Worm (Caenorhabditis elegans) whole organism, L4 larva: ENCODE results near the gene unc-44.

Source experiments
- D1046.2 ChIP-seq: fragments of 200-800 bp; sonication (Bioruptor generic); IDR thresholded peaks from 2 replicates; pipeline ENCODE4 v1.3.6; 2022; ENCODE audit warnings: missing genetic modification characterization, missing compliant biosample characterization
- R02D3.7 ChIP-seq: fragments of 150-350 bp; sonication (generic microtip); optimal IDR thresholded peaks from 3 replicates; lab custom pipeline; 2014; ENCODE audit warnings: missing biosample characterization, missing genetic modification characterization
- T20F7.1 ChIP-seq: fragments of 200-800 bp; sonication (Bioruptor generic); optimal IDR thresholded peaks from 2 replicates; lab custom pipeline; 2018; ENCODE audit warnings: mild to moderate bottlenecking, missing genetic modification characterization, missing compliant biosample characterization
- T26A8.4 ChIP-seq: fragments of 200-800 bp; sonication (Bioruptor generic); IDR thresholded peaks from 2 replicates; pipeline ENCODE4 v1.3.6; 2022; ENCODE audit warnings: missing genetic modification characterization, missing compliant biosample characterization
- aha-1 ChIP-seq: fragments of 150-350 bp; peaks from one replicate; lab custom pipeline; 2014; ENCODE audit warnings: missing biosample characterization, missing genetic modification characterization
- ama-1 ChIP-seq: fragments of 150-350 bp; optimal IDR thresholded peaks from 2 replicates; lab custom pipeline; 2014; ENCODE audit warnings: inconsistent platforms, mixed read lengths
- ceh-28 ChIP-seq: fragments of 150-350 bp; optimal IDR thresholded peaks from 2 replicates; lab custom pipeline; 2014; ENCODE audit warnings: missing biosample characterization, missing genetic modification reagents, missing genetic modification characterization
- daf-12 ChIP-seq: fragments of 150-350 bp; optimal IDR thresholded peaks from 2 replicates; lab custom pipeline; 2014; ENCODE audit warnings: missing biosample characterization, missing genetic modification reagents, missing genetic modification characterization
- daf-16 ChIP-seq, 3 experiments: sonication (generic microtip); optimal IDR thresholded peaks; 2 replicates each; lab custom pipeline; 2016 to 2017; ENCODE audit warnings: missing genetic modification characterization in 3 of 3, missing genetic modification reagents in 3 of 3, mild to moderate bottlenecking in 2 of 3, missing compliant biosample characterization in 2 of 3, missing biosample characterization in 1 of 3, moderate library complexity in 1 of 3
- dmd-6 ChIP-seq: fragments of 200-800 bp; sonication (Bioruptor generic); IDR thresholded peaks from 2 replicates; pipeline ENCODE4 v1.3.6; 2022; ENCODE audit warnings: missing genetic modification reagents, missing genetic modification characterization, missing compliant biosample characterization
- dpl-1 ChIP-seq: fragments of 150-350 bp; optimal IDR thresholded peaks from 2 replicates; lab custom pipeline; 2014; ENCODE audit warnings: missing biosample characterization, missing genetic modification reagents, missing genetic modification characterization
- dve-1 ChIP-seq: sonication (generic microtip); optimal IDR thresholded peaks from 2 replicates; lab custom pipeline; 2017; ENCODE audit warnings: antibody characterized with exemption, mild to moderate bottlenecking, missing genetic modification characterization, missing compliant biosample characterization; ENCODE audit not compliant: insufficient read depth
- fkh-10 ChIP-seq: fragments of 150-350 bp; optimal IDR thresholded peaks from 2 replicates; lab custom pipeline; 2014; ENCODE audit warnings: missing biosample characterization, missing genetic modification reagents, missing genetic modification characterization
- fos-1 ChIP-seq: fragments of 150-350 bp; optimal IDR thresholded peaks from 2 replicates; lab custom pipeline; 2014; ENCODE audit warnings: missing biosample characterization, missing genetic modification characterization
- gei-8 ChIP-seq: fragments of 200-800 bp; sonication (Bioruptor generic); optimal IDR thresholded peaks from 2 replicates; lab custom pipeline; 2018; ENCODE audit warnings: mild to moderate bottlenecking, missing genetic modification characterization, missing compliant biosample characterization
- hif-1 ChIP-seq, 2 experiments: sonication (generic microtip); optimal IDR thresholded peaks; 2 replicates each; lab custom pipeline; 2016 to 2017; ENCODE audit warnings: missing compliant biosample characterization in 2 of 2, missing genetic modification characterization in 2 of 2, missing genetic modification reagents in 2 of 2, missing genotype in 2 of 2, mild to moderate bottlenecking in 1 of 2
- hlh-11 ChIP-seq: fragments of 200-800 bp; sonication (Bioruptor generic); optimal IDR thresholded peaks from 2 replicates; lab custom pipeline; 2018; ENCODE audit warnings: mild to moderate bottlenecking, missing genetic modification characterization, missing compliant biosample characterization
- hlh-30 ChIP-seq: sonication (generic microtip); optimal IDR thresholded peaks from 2 replicates; lab custom pipeline; 2017; ENCODE audit warnings: antibody characterized with exemption, mild to moderate bottlenecking, missing genetic modification characterization, missing compliant biosample characterization; ENCODE audit not compliant: insufficient read depth
- hmg-1.1 ChIP-seq: fragments of 200-800 bp; sonication (Bioruptor generic); IDR thresholded peaks from 2 replicates; pipeline ENCODE4 v1.3.6; 2022; ENCODE audit warnings: missing genetic modification reagents, missing genetic modification characterization, missing compliant biosample characterization
- jun-1 ChIP-seq: fragments of 150-350 bp; optimal IDR thresholded peaks from 2 replicates; lab custom pipeline; 2014; ENCODE audit warnings: missing biosample characterization, missing genetic modification reagents, missing genetic modification characterization
- lim-7 ChIP-seq: fragments of 200-800 bp; sonication (Bioruptor generic); IDR thresholded peaks from 2 replicates; pipeline ENCODE4 v1.3.6; 2022; ENCODE audit warnings: missing genetic modification characterization, missing compliant biosample characterization
- lsy-2 ChIP-seq, 2 experiments: fragments of 150-350 bp in 1 of 2; sonication (generic microtip) in 1 of 2; optimal IDR thresholded peaks; 2 replicates each; lab custom pipeline; 2014 to 2017; ENCODE audit warnings: missing biosample characterization in 2 of 2, missing genetic modification characterization in 2 of 2
- mep-1 ChIP-seq: fragments of 150-350 bp; sonication (generic microtip); optimal IDR thresholded peaks from 3 replicates; lab custom pipeline; 2014; ENCODE audit warnings: missing biosample characterization, missing genetic modification characterization
- mes-2 ChIP-seq: sonication (generic microtip); optimal IDR thresholded peaks from 2 replicates; lab custom pipeline; 2016; ENCODE audit warnings: missing genotype, mild to moderate bottlenecking, missing genetic modification characterization, missing compliant biosample characterization; ENCODE audit not compliant: poor library complexity, severe bottlenecking
- mxl-3 ChIP-seq: fragments of 200-800 bp; sonication (Bioruptor generic); optimal IDR thresholded peaks from 2 replicates; lab custom pipeline; 2018; ENCODE audit warnings: mild to moderate bottlenecking, missing genetic modification characterization, missing compliant biosample characterization
- nhr-111 ChIP-seq: fragments of 200-800 bp; sonication (Bioruptor generic); optimal IDR thresholded peaks from 2 replicates; lab custom pipeline; 2018; ENCODE audit warnings: mild to moderate bottlenecking, missing genetic modification characterization, missing compliant biosample characterization
- nhr-237 ChIP-seq: sonication (generic microtip); optimal IDR thresholded peaks from 2 replicates; lab custom pipeline; 2017; ENCODE audit warnings: missing biosample characterization, missing genetic modification characterization
- nhr-28 ChIP-seq: fragments of 150-350 bp; optimal IDR thresholded peaks from 2 replicates; lab custom pipeline; 2014; ENCODE audit warnings: missing biosample characterization, missing genetic modification characterization
- nhr-48 ChIP-seq: sonication (generic microtip); optimal IDR thresholded peaks from 2 replicates; lab custom pipeline; 2016; ENCODE audit warnings: mild to moderate bottlenecking, missing genetic modification characterization, missing compliant biosample characterization
- nhr-6 ChIP-seq: fragments of 150-350 bp; optimal IDR thresholded peaks from 2 replicates; lab custom pipeline; 2014; ENCODE audit warnings: missing biosample characterization, missing genetic modification characterization
- nhr-77 ChIP-seq: fragments of 150-350 bp; optimal IDR thresholded peaks from 2 replicates; lab custom pipeline; 2014; ENCODE audit warnings: missing biosample characterization, missing genetic modification characterization
- rbr-2 ChIP-seq: sonication (generic microtip); optimal IDR thresholded peaks from 2 replicates; lab custom pipeline; 2016; ENCODE audit warnings: missing genotype, missing genetic modification characterization, missing compliant biosample characterization
- sdz-12 ChIP-seq: fragments of 200-800 bp; sonication (Bioruptor generic); optimal IDR thresholded peaks from 2 replicates; lab custom pipeline; 2018; ENCODE audit warnings: mild to moderate bottlenecking, missing genetic modification characterization, missing compliant biosample characterization
- snpc-1.2 ChIP-seq: fragments of 200-800 bp; sonication (Bioruptor generic); IDR thresholded peaks from 2 replicates; pipeline ENCODE4 v1.3.6; 2022; ENCODE audit warnings: missing genetic modification reagents, missing genetic modification characterization, missing compliant biosample characterization
- tra-1 ChIP-seq: fragments of 200-800 bp; sonication (Bioruptor generic); IDR thresholded peaks from 2 replicates; pipeline ENCODE4 v1.3.6; 2022; ENCODE audit warnings: missing genetic modification reagents, missing genetic modification characterization, missing compliant biosample characterization
- unc-62 ChIP-seq, 3 experiments: fragments of 150-350 bp in 1 of 3; sonication (generic microtip); optimal IDR thresholded peaks in 2 of 3; peaks in 1 of 3; 1 replicate in 1 of 3; 2 replicates in 2 of 3; lab custom pipeline; 2014 to 2017; ENCODE audit warnings: missing biosample characterization in 3 of 3, missing genetic modification characterization in 3 of 3, missing genetic modification reagents in 3 of 3, missing genotype in 1 of 3
- zag-1 ChIP-seq: fragments of 150-350 bp; optimal IDR thresholded peaks from 2 replicates; lab custom pipeline; 2014; ENCODE audit warnings: missing biosample characterization, missing genetic modification characterization
- zip-11 ChIP-seq: fragments of 200-800 bp; sonication (Bioruptor generic); IDR thresholded peaks from 2 replicates; pipeline ENCODE4 v1.3.6; 2022; ENCODE audit warnings: missing genetic modification characterization, missing compliant biosample characterization
- zip-2 ChIP-seq: fragments of 150-350 bp; optimal IDR thresholded peaks from 2 replicates; lab custom pipeline; 2014; ENCODE audit warnings: missing biosample characterization, missing genetic modification characterization
- ztf-7 ChIP-seq: fragments of 150-350 bp; optimal IDR thresholded peaks from 2 replicates; lab custom pipeline; 2014; ENCODE audit warnings: missing biosample characterization, missing genetic modification characterization

unc-44 gene

DNA sequence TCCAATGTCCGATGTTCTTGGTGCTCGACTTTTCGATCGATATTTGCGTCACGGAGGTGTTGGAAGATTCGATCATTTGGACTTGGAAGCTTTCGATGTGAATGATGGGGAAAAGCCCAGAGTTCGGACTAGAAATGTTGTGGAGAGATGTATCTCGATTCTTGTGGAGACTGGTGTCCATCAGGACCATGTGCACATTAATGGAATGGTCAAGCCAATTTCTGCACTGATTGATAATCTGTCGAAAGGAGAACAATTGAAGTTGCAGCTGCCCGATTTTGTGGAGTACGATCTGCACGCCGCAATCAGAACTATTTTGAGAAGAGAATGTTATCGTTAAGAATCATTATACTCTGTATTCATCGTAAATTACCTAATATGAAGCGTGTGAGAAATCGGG lies 38.3 kb upstream of the unc-44 start:
- no peak for TF ChIP-seq ztf-7 (tag; lab: Kevin White, UChicago)
- peak; percentile 93 for TF ChIP-seq aha-1
- no peak for TF ChIP-seq dmd-6 (GFP tag; lab: Robert Waterston, UW)
- peak; percentile 3 for TF ChIP-seq ama-1 (lab: Kevin White, UChicago)
- no peak for TF ChIP-seq nhr-28

DNA sequence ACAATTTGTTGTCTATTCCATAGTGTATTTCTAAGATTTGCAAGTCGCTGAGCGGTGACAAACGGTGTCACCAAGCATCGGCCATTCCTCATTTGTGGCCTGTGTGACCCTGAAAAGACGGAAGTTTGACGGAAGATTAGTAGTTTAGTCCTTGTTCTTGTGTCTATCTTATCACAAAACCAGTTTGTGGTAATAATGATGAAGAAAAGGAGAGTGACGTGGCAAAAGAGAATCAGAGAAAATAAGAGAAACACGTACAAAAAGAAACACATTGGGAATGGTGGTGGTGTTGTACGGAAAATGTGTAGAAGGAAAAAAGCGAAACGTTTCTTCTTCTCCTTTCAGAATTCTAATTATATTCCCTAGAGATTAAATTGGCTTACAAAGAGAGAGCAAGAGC lies 36.2 kb upstream of the unc-44 start, which contains the start of gene mcu-1:
Gene mcu-1, minus strand, starts transcription at position 109 of the 400 bp plus-strand sequence.
- TF ChIP-seq dmd-6 (GFP tag; lab: Robert Waterston, UW) (0 out of 2 replicates have a peak, but pooled peaks have one; percentile 18), D1046.2 (GFP tag; lab: Robert Waterston, UW) (no peak), lim-7 (GFP tag; lab: Robert Waterston, UW) (no peak), fkh-10 (GFP tag; lab: Kevin White, UChicago) (no peak), nhr-28 (peak; percentile 90), T20F7.1 (no peak), hif-1 (tag; optimal IDR thresholded peaks at IDR 0.05; lab: Kevin White, UChicago) (no peak), mxl-3 (peak; percentile 78), tra-1 (0 out of 2 replicates have a peak, but pooled peaks have one; percentile 9), mes-2 (tag; lab: Kevin White, UChicago) (peak; percentile 45), aha-1 (peak; percentile 83), nhr-48 (tag; lab: Kevin White, UChicago) (peak; percentile 19), zag-1 (tag; lab: Kevin White, UChicago) (no peak), nhr-77 (peak; percentile 69), mep-1 (tag; lab: Kevin White, UChicago) (peak; percentile 17), hlh-11 (tag; lab: Kevin White, UChicago) (peak; percentile 56), lsy-2 (tag; optimal IDR thresholded peaks at IDR 0.05; lab: Kevin White, UChicago) (peak in 1 of 2 experiments; percentile 11), dve-1 (tag; lab: Kevin White, UChicago) (peak; percentile 53), nhr-111 (GFP tag; lab: Kevin White, UChicago) (no peak), T26A8.4 (GFP tag; lab: Robert Waterston, UW) (no peak)

DNA sequence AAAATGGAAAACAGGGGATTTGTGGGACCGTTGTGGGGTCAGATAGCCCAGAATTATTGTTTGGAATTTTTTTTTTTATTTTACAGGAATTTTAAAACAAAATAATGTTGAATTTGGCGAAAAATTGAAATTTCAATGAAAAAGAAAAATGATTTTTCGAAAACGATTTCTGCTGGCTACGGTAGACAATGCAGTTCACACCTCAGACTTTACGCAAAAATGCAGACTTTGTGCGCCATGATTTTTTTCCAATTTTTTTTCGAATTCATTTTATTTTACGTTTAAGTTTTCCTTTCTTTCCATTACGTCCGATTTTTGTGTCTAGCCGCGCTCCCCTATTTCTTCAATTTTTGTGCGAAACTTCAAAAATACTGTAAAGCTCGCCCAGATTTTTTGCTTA lies 35.4 kb upstream of the unc-44 start:
- TF ChIP-seq fos-1 (tag; lab: Kevin White, UChicago) (no peak), lsy-2 (tag; optimal IDR thresholded peaks at IDR 0.05; lab: Kevin White, UChicago) (peak in 1 of 2 experiments; percentile 10), zip-2 (no peak), jun-1 (tag; lab: Kevin White, UChicago) (no peak), zip-11 (GFP tag; lab: Robert Waterston, UW) (no peak), snpc-1.2 (peak; percentile 37)

DNA sequence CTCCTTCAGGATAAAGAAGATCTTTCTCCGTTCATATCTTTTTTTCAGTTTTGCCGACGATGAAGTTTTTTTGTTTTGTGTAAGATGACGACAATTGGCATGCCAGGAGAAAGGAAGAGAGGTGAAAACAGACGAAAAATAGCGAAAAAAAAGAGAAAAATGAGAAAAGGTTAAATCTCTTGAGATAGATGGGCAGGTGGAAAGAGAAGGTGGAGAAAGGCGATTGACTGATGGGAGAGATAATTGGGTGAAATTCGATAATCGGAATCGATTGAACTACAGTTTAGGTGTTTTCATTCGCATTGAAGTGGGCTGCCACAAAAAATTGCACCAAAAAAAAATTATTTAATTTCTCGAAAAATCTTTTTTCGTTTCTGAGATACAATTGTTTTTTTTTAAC lies 34.7 kb upstream of the unc-44 start:
- peak in 1 of 2 experiments; percentile 98 for TF ChIP-seq unc-62 (GFP tag; optimal IDR thresholded peaks at IDR 0.05 in 1 of 2; lab: Kevin White, UChicago)
- no peak for TF ChIP-seq unc-62 (tag; optimal IDR thresholded peaks at IDR 0.05; lab: Kevin White, UChicago)
- TF ChIP-seq nhr-28 = peak; percentile 4
- no peak for TF ChIP-seq dpl-1 (GFP tag; lab: Kevin White, UChicago)
- TF ChIP-seq ceh-28 = no peak
- TF ChIP-seq hlh-11 (tag; lab: Kevin White, UChicago) = peak; percentile 38
- TF ChIP-seq ama-1 (lab: Kevin White, UChicago) = peak; percentile 68
- peak in 1 of 2 experiments; percentile 48 for TF ChIP-seq daf-16 (GFP tag; optimal IDR thresholded peaks at IDR 0.05; lab: Kevin White, UChicago)
- no peak for TF ChIP-seq daf-16 (tag; optimal IDR thresholded peaks at IDR 0.05; lab: Kevin White, UChicago)

DNA sequence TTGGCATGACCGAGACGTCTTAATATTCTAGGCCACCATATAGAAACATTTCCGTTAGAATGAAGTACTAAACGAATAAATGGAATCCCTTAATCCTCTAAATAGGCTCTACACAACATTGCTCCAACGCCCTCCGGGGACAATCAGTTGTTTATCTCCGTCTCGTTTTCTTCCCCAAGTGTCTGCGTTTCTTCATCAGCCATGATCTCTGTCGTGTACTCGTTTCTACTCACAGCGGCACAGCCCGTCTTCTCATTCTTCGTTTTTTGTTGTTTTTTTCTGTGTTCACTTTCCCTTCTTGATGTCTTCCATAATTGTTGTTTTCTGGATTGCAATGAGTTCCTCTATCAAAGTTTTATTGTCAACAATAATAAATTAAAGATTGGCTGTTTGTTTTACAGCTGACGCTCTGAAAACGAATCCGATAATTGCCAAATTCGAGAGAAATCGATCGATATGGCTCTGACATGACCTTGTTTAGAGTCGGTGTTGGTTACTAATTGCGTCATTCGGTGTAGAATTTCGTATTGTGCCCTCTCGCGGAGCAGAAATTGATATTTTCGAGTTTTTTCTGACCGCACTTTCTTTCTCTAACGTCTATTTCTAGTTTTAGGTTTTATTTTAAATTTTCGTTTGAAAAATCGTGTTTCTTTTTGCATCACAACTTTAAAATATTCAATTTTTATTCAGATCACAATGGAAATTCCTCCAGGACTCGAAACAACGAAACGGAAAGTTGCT lies 34.0 kb upstream of the unc-44 start, which contains the start of gene pfkb-1.2:
Gene pfkb-1.2, plus strand, starts transcription at position 691 of the 741 bp plus-strand sequence.
- TF ChIP-seq T20F7.1 (no peak), aha-1 (no peak), fos-1 (tag; lab: Kevin White, UChicago) (no peak), rbr-2 (tag; lab: Kevin White, UChicago) (peak; percentile 55), sdz-12 (GFP tag; lab: Kevin White, UChicago) (no peak), hlh-30 (tag; lab: Kevin White, UChicago) (no peak), hlh-11 (tag; lab: Kevin White, UChicago) (peak; percentile 24), mep-1 (tag; lab: Kevin White, UChicago) (peak; percentile 17), ceh-28 (no peak), R02D3.7 (no peak), gei-8 (GFP tag; lab: Kevin White, UChicago) (no peak), zag-1 (tag; lab: Kevin White, UChicago) (no peak), dve-1 (tag; lab: Kevin White, UChicago) (peak; percentile 17), daf-12 (tag; lab: Kevin White, UChicago) (no peak), hmg-1.1 (GFP tag; lab: Robert Waterston, UW) (no peak), nhr-28 (peak; percentile 30), nhr-6 (no peak), nhr-237 (no peak), nhr-77 (no peak)
